Fruit fly (Drosophila melanogaster) whole organism, adult: ENCODE results near the gene Tcs3.

Experiments
- CG11617 ChIP-seq: fragments of 200-800 bp; sonication (Bioruptor generic); optimal IDR thresholded peaks from 2 replicates; lab custom pipeline; 2017; ENCODE audit warnings: mild to moderate bottlenecking, missing biosample characterization, missing genetic modification reagents, missing genetic modification characterization
- CG12768 ChIP-seq: fragments of 200-800 bp; sonication (Bioruptor generic); optimal IDR thresholded peaks from 2 replicates; lab custom pipeline; 2017; ENCODE audit warnings: missing biosample characterization, missing genetic modification characterization, mild to moderate bottlenecking, moderate library complexity, missing genetic modification reagents
- CG14711 ChIP-seq: fragments of 200-800 bp; sonication (Bioruptor generic); optimal IDR thresholded peaks from 2 replicates; lab custom pipeline; 2018; ENCODE audit warnings: missing biosample characterization, mild to moderate bottlenecking, missing genetic modification characterization, moderate library complexity
- CG1620 ChIP-seq: fragments of 200-800 bp; sonication (Bioruptor generic); optimal IDR thresholded peaks from 2 replicates; lab custom pipeline; 2016; ENCODE audit warnings: missing biosample characterization, missing genetic modification characterization
- CG33017 ChIP-seq: fragments of 200-800 bp; sonication (Bioruptor generic); optimal IDR thresholded peaks from 2 replicates; lab custom pipeline; 2018; ENCODE audit warnings: missing biosample characterization, mild to moderate bottlenecking, missing genetic modification characterization, moderate library complexity
- CG5204 ChIP-seq: fragments of 200-800 bp; sonication (Bioruptor generic); optimal IDR thresholded peaks from 2 replicates; lab custom pipeline; 2016; ENCODE audit warnings: missing biosample characterization, missing genetic modification characterization
- CG7045 ChIP-seq: fragments of 200-800 bp; sonication (Bioruptor generic); optimal IDR thresholded peaks from 2 replicates; lab custom pipeline; 2017; ENCODE audit warnings: missing biosample characterization, mild to moderate bottlenecking, missing genetic modification characterization
- CG7101 ChIP-seq: fragments of 200-800 bp; sonication (Bioruptor generic); optimal IDR thresholded peaks from 2 replicates; lab custom pipeline; 2018; ENCODE audit warnings: missing biosample characterization, mild to moderate bottlenecking, missing genetic modification characterization, moderate library complexity
- Clk ChIP-seq: fragments of 200-800 bp; sonication (Bioruptor generic); optimal IDR thresholded peaks from 2 replicates; lab custom pipeline; 2017; ENCODE audit warnings: missing biosample characterization, missing genetic modification characterization
- Crg-1 ChIP-seq: fragments of 200-800 bp; sonication (Bioruptor generic); optimal IDR thresholded peaks from 2 replicates; lab custom pipeline; 2016; ENCODE audit warnings: missing biosample characterization, missing genetic modification characterization
- Hr96 ChIP-seq: fragments of 200-800 bp; sonication (Bioruptor generic); optimal IDR thresholded peaks from 2 replicates; lab custom pipeline; 2016; ENCODE audit warnings: missing biosample characterization, missing genetic modification characterization
- Mnt ChIP-seq: fragments of 200-800 bp; sonication (Bioruptor generic); optimal IDR thresholded peaks from 2 replicates; lab custom pipeline; 2016; ENCODE audit warnings: missing biosample characterization, mild to moderate bottlenecking, missing genetic modification characterization
- bab1 ChIP-seq: fragments of 200-800 bp; sonication (Bioruptor generic); optimal IDR thresholded peaks from 3 replicates; lab custom pipeline; 2019; ENCODE audit warnings: missing biosample characterization, mild to moderate bottlenecking, missing genetic modification characterization, moderate library complexity
- cic ChIP-seq: fragments of 200-800 bp; sonication (Bioruptor generic); optimal IDR thresholded peaks from 2 replicates; lab custom pipeline; 2017; ENCODE audit warnings: missing biosample characterization, mild to moderate bottlenecking, missing genetic modification characterization, moderate library complexity
- cnc ChIP-seq, 2 experiments: fragments of >200 bp; optimal IDR thresholded peaks; 2 replicates each; lab custom pipeline; 2017
- kay ChIP-seq: fragments of 200-800 bp; sonication (Bioruptor generic); peaks from one replicate; lab custom pipeline; 2016; ENCODE audit warnings: missing biosample characterization, missing genetic modification characterization, borderline replicate concordance
- ovo ChIP-seq: fragments of 200-800 bp; sonication (Bioruptor generic); optimal IDR thresholded peaks from 2 replicates; lab custom pipeline; 2016; ENCODE audit warnings: missing biosample characterization, missing genetic modification characterization
- pad ChIP-seq: fragments of 200-800 bp; sonication (Bioruptor generic); optimal IDR thresholded peaks from 3 replicates; lab custom pipeline; 2017; ENCODE audit warnings: missing biosample characterization, missing genetic modification characterization, mild to moderate bottlenecking, moderate library complexity, missing genetic modification reagents
- tj ChIP-seq: fragments of 200-800 bp; sonication (Bioruptor generic); optimal IDR thresholded peaks from 3 replicates; lab custom pipeline; 2017; ENCODE audit warnings: missing biosample characterization, mild to moderate bottlenecking, missing genetic modification characterization, moderate library complexity
- toe ChIP-seq: fragments of 200-800 bp; sonication (Bioruptor generic); optimal IDR thresholded peaks from 2 replicates; lab custom pipeline; 2016; ENCODE audit warnings: missing biosample characterization, missing genetic modification characterization

Tcs3 gene

DNA sequence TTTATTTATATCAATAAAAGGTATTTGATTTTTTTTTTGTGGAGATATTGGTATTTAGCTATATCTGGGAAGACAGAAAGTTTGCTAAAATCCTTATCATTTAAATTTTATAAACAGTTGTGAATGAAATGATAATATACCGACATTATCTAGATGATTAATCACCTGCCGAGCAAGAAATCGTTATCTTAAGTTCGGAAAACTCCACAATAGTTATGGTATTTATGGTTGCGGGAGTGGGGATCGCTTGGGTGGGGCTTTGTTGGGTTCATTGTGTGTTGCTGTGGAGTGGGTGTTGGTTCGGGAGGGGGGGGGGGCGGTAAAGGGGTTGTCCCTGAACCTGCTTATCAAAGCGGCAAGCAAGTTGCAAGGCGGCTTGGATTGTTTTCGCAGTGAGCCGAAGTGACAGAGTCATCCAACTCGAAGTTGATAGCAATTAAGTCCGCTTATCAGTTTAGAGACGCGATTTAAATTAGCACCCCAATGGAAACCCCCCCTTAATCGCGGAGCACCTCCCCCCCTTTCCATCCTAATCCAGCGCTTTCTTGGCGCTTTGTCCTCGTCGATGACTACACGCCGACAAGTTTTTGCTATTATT lies 40.5 kb downstream of the Tcs3 start:
- no peak for TF ChIP-seq cnc (optimal IDR thresholded peaks at IDR 0.05; lab: Kevin White, UChicago)
- TF ChIP-seq Mnt: no peak
- TF ChIP-seq ovo: no peak
- no peak for TF ChIP-seq Clk (GFP tag; lab: Kevin White, UChicago)
- TF ChIP-seq pad (GFP tag; lab: Kevin White, UChicago): no peak
- TF ChIP-seq bab1 (GFP tag; lab: Kevin White, UChicago): no peak

DNA sequence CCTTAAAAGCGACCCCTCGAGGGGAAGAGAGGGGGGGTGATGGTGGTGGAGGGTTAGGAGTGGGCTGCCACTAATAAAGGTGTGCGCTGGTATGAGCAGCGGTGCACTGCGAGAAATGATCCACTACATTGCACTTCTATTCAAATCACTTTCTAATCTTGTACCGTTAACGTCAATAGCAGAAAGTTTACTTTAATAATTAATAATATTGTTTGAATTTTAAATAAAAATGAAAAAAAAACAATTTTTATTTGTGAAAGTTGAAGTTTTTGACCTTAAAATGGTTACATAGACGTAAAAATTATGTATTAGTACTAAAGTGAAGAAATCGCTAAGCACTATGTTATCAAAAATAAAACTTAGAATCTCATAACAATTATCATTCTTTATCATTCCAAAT lies 41.1 kb downstream of the Tcs3 start:
- TF ChIP-seq cnc (optimal IDR thresholded peaks at IDR 0.05; lab: Kevin White, UChicago): no peak
- no peak for TF ChIP-seq CG14711
- TF ChIP-seq CG1620 (GFP tag; lab: Kevin White, UChicago): no peak
- TF ChIP-seq pad (GFP tag; lab: Kevin White, UChicago): no peak
- no peak for TF ChIP-seq cic (GFP tag; lab: Kevin White, UChicago)
- TF ChIP-seq toe (GFP tag; lab: Kevin White, UChicago): no peak
- no peak for TF ChIP-seq Clk (GFP tag; lab: Kevin White, UChicago)
- TF ChIP-seq Mnt: no peak
- no peak for TF ChIP-seq Crg-1 (GFP tag; lab: Kevin White, UChicago)
- TF ChIP-seq Hr96 (GFP tag; lab: Kevin White, UChicago): no peak
- no peak for TF ChIP-seq CG33017 (tag; lab: Kevin White, UChicago)

DNA sequence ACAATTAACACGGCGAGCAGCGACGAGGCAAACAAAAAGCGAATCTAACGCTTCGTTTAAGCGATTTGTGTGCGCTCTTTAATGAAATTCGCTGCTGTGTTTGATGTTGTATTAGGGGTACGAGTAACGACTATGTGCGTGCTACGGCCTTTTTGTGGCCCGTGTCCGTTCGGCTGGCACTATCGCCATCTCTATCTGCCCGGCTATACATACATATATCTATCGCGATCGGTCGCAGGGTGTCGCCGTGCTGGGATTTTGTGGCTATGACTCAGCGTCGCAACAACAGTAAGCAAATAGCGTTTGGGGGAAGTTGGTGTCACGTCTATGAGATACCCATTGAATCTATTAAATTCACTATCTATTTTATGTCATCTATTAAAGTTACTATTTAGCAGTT lies 41.9 kb downstream of the Tcs3 start:
- TF ChIP-seq Mnt: no peak
- no peak for TF ChIP-seq CG12768 (GFP tag; lab: Kevin White, UChicago)
- TF ChIP-seq CG14711: no peak
- no peak for TF ChIP-seq bab1 (GFP tag; lab: Kevin White, UChicago)
- TF ChIP-seq CG7101 (tag; lab: Kevin White, UChicago): no peak
- TF ChIP-seq kay (GFP tag; lab: Kevin White, UChicago): peak; percentile 53
- TF ChIP-seq pad (GFP tag; lab: Kevin White, UChicago): no peak

DNA sequence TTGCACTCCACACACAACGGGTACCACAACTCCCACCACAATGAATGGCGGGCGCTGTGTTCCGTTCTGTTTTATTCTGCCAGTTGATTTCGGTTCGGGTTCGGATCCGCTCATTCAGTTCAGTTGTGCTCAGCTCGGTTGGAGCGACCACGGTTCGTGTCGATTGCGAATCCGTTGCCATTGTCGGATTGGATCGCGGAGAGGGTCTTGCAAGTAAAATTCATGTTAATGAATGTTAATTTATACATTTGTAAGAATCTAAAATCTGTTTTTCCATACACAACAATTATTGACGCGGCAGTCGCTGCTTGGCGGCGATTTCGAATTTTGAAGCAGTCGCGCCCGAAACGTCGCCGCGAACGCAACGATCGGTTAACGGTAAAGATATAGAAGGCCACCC lies 42.7 kb downstream of the Tcs3 start, which contains the start of gene Gagr:
Gene Gagr (plus strand): TSS at position 81 of the 400 bp plus-strand sequence.
- TF ChIP-seq cic (GFP tag; lab: Kevin White, UChicago) (no peak), tj (GFP tag; lab: Kevin White, UChicago) (no peak), CG5204 (GFP tag; lab: Kevin White, UChicago) (no peak), CG11617 (GFP tag; lab: Kevin White, UChicago) (no peak), ovo (no peak), kay (GFP tag; lab: Kevin White, UChicago) (no peak), CG7045 (GFP tag; lab: Kevin White, UChicago) (no peak), Mnt (no peak), pad (GFP tag; lab: Kevin White, UChicago) (no peak), Clk (GFP tag; lab: Kevin White, UChicago) (no peak), CG7101 (tag; lab: Kevin White, UChicago) (no peak), cnc (optimal IDR thresholded peaks at IDR 0.05; lab: Kevin White, UChicago) (no peak), bab1 (GFP tag; lab: Kevin White, UChicago) (no peak)

DNA sequence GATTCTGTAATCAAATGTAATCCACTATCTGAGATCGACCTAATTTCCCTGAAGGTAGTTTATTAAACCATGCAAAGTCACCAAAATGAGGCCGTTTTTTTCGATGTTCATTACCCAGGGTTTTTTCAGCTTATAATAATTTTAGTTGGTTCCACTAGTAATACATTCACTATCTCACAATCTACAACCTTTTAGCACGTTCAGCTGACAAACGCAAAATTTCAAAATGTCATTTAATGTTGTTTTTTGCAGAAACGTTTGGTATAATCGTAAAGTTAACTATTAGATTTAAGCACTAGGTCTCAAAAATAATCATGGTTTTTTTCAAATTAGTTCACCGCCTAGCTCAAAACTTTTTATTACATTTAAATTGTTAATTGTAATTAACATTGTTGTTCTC lies 48.4 kb downstream of the Tcs3 start, which contains the start of gene CG44836:
Gene CG44836 (minus strand): TSS at position 101 of the 400 bp plus-strand sequence.
- TF ChIP-seq cnc (optimal IDR thresholded peaks at IDR 0.05; lab: Kevin White, UChicago): no peak
- TF ChIP-seq kay (GFP tag; lab: Kevin White, UChicago): peak; percentile 20

DNA sequence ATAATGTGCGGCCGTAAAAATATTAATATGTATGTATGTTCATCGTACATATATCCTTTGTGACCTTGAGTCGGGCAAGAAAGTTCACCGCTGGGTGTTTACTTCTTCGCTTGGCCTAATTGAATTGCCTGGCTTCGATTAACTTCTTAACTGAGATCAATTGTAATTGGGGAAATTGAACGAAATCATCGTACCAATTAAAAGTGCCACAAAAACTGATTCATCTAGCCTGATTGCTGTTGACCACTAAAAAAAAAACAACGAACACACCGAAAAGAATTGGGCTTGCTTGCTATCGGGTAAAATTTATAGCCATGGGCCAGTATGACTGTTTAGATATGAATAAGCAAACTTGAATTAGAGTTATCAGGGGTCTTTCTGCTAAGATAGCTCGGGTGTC lies 50.5 kb downstream of the Tcs3 start:
- no peak for TF ChIP-seq Clk (GFP tag; lab: Kevin White, UChicago)
- TF ChIP-seq CG12768 (GFP tag; lab: Kevin White, UChicago): no peak
- TF ChIP-seq CG7101 (tag; lab: Kevin White, UChicago): no peak
- TF ChIP-seq ovo: no peak
- TF ChIP-seq CG5204 (GFP tag; lab: Kevin White, UChicago): no peak
- no peak for TF ChIP-seq CG33017 (tag; lab: Kevin White, UChicago)
- TF ChIP-seq Crg-1 (GFP tag; lab: Kevin White, UChicago): no peak
- TF ChIP-seq cnc (optimal IDR thresholded peaks at IDR 0.05; lab: Kevin White, UChicago): no peak
- TF ChIP-seq toe (GFP tag; lab: Kevin White, UChicago): no peak
- TF ChIP-seq tj (GFP tag; lab: Kevin White, UChicago): no peak
- TF ChIP-seq kay (GFP tag; lab: Kevin White, UChicago): no peak
- TF ChIP-seq pad (GFP tag; lab: Kevin White, UChicago): no peak
- TF ChIP-seq CG14711: no peak
- no peak for TF ChIP-seq cic (GFP tag; lab: Kevin White, UChicago)
- no peak for TF ChIP-seq Hr96 (GFP tag; lab: Kevin White, UChicago)
- no peak for TF ChIP-seq CG7045 (GFP tag; lab: Kevin White, UChicago)
